Fruit fly (Drosophila melanogaster): ENCODE results near the gene CG11670.

Gene CG11670

dm6 chr3R:13009595-13009994 is 32.3 kb upstream of the CG11670 start, which contains the start of gene CG11656:
Gene CG11656, plus strand, starts transcription at chr3R:13009895.
- TF ChIP-seq toe (GFP tag; optimal IDR thresholded peaks at IDR 0.05) (no peak), Crg-1 (GFP tag; optimal IDR thresholded peaks at IDR 0.05) (no peak), CG1620 (GFP tag; optimal IDR thresholded peaks at IDR 0.05) (no peak), CG7045 (GFP tag; optimal IDR thresholded peaks at IDR 0.05) (no peak), Clk (GFP tag; optimal IDR thresholded peaks at IDR 0.05) (no peak), pad (GFP tag; optimal IDR thresholded peaks at IDR 0.05) (no peak), CG7101 (tag; optimal IDR thresholded peaks at IDR 0.05) (no peak), CG33017 (tag; optimal IDR thresholded peaks at IDR 0.05) (no peak), tj (GFP tag; optimal IDR thresholded peaks at IDR 0.05) (no peak), CG11617 (GFP tag; optimal IDR thresholded peaks at IDR 0.05) (no peak), CG5204 (GFP tag; optimal IDR thresholded peaks at IDR 0.05) (no peak), cic (GFP tag; optimal IDR thresholded peaks at IDR 0.05) (no peak), cnc (optimal IDR thresholded peaks at IDR 0.05) (no peak), CG14711 (tag; optimal IDR thresholded peaks at IDR 0.05) (no peak), bab1 (GFP tag; optimal IDR thresholded peaks at IDR 0.05) (no peak), Hr96 (GFP tag; optimal IDR thresholded peaks at IDR 0.05) (no peak), Mnt (GFP tag; optimal IDR thresholded peaks at IDR 0.05) (no peak)

DNA sequence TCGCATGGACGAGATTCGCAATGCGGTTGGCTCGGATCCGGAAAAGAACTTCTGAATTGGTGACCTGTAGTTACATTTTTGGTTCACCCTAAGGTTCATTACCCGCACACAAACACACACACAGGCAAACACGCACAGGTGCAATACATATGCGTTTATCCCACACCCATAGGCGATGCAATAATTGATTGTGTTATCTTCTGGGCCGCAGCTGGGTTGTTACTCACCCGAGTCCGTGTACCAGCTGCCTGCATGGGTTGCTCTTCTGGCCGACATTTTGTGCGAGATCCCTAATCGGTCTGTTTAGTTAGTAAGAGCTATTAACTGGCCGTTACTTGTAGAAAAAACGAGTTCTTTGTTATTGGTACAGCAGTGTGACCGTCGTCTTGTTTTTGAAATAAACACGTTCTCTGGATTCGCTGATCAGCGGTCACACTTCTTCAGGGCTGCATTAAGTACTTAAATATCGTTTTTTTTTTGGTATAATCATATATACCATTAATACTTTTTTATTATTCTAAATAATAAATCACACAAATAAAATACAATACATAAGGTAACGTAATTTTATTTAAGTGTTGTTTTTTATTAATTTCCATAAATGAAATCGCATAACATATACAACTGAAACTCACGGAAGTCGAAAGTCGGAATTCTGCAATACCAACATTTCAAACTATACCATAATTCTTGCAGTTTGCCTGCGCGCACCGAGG is 30.8 kb upstream of the CG11670 start, which contains the start of gene CG8031:
Gene CG8031, minus strand, starts transcription at position 406 of the 716 bp plus-strand sequence.
- TF ChIP-seq Mnt (GFP tag; optimal IDR thresholded peaks at IDR 0.05) (peak; percentile 51), CG7101 (tag; optimal IDR thresholded peaks at IDR 0.05) (peak; percentile 53), CG33017 (tag; optimal IDR thresholded peaks at IDR 0.05) (no peak), bab1 (GFP tag; optimal IDR thresholded peaks at IDR 0.05) (peak; percentile 21)

dm6 chr3R:13011621-13011963 is 30.3 kb upstream of the CG11670 start, which contains the start of gene CtBP:
Gene CtBP, plus strand, starts transcription at chr3R:13011649.
- TF ChIP-seq kay (GFP tag; ENCODE audit: borderline replicate concordance) (no peak), tj (GFP tag; optimal IDR thresholded peaks at IDR 0.05) (no peak), CG12768 (GFP tag; optimal IDR thresholded peaks at IDR 0.05) (no peak), Mnt (GFP tag; optimal IDR thresholded peaks at IDR 0.05) (no peak), CG7101 (tag; optimal IDR thresholded peaks at IDR 0.05) (no peak), toe (GFP tag; optimal IDR thresholded peaks at IDR 0.05) (no peak), Crg-1 (GFP tag; optimal IDR thresholded peaks at IDR 0.05) (no peak), bab1 (GFP tag; optimal IDR thresholded peaks at IDR 0.05) (no peak), CG14711 (tag; optimal IDR thresholded peaks at IDR 0.05) (no peak), CG33017 (tag; optimal IDR thresholded peaks at IDR 0.05) (no peak), CG7045 (GFP tag; optimal IDR thresholded peaks at IDR 0.05) (no peak), CG5204 (GFP tag; optimal IDR thresholded peaks at IDR 0.05) (no peak), ovo (GFP tag; optimal IDR thresholded peaks at IDR 0.05) (no peak), CG1620 (GFP tag; optimal IDR thresholded peaks at IDR 0.05) (no peak), cnc (optimal IDR thresholded peaks at IDR 0.05) (no peak)

DNA sequence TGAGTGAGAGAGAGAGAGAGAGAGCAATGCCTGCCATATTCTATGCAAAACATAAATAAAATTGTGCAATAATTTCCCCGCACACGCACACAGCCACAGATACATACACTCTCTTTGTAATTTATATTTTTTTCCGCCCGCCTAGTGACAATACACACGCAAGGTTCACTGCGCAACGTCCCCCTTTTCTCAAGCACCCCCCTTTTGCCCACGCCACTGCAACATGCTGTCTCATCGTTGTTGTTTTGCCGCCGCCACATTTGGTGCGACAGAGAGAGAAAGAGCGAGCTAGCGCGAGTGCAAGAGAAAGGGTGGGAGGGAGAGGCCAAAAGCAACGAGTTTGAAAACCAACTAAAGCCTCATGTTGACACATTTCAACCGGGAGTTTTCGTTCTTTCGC is 29.5 kb upstream of the CG11670 start:
- TF ChIP-seq Clk (GFP tag; optimal IDR thresholded peaks at IDR 0.05) (peak; percentile 30), bab1 (GFP tag; optimal IDR thresholded peaks at IDR 0.05) (peak; percentile 6), CG5204 (GFP tag; optimal IDR thresholded peaks at IDR 0.05) (no peak), kay (GFP tag; ENCODE audit: borderline replicate concordance) (no peak), toe (GFP tag; optimal IDR thresholded peaks at IDR 0.05) (peak; percentile 37), cnc (optimal IDR thresholded peaks at IDR 0.05) (peak; percentile 91 to 95), Mnt (GFP tag; optimal IDR thresholded peaks at IDR 0.05) (peak; percentile 84), cic (GFP tag; optimal IDR thresholded peaks at IDR 0.05) (peak; percentile 83), CG11617 (GFP tag; optimal IDR thresholded peaks at IDR 0.05) (peak; percentile 65), Hr96 (GFP tag; optimal IDR thresholded peaks at IDR 0.05) (peak; percentile 72), pad (GFP tag; optimal IDR thresholded peaks at IDR 0.05) (peak; percentile 87), Crg-1 (GFP tag; optimal IDR thresholded peaks at IDR 0.05) (peak; percentile 63), CG12768 (GFP tag; optimal IDR thresholded peaks at IDR 0.05) (peak; percentile 80), CG14711 (tag; optimal IDR thresholded peaks at IDR 0.05) (peak; percentile 63), CG7101 (tag; optimal IDR thresholded peaks at IDR 0.05) (peak; percentile 62), CG7045 (GFP tag; optimal IDR thresholded peaks at IDR 0.05) (peak; percentile 34), ovo (GFP tag; optimal IDR thresholded peaks at IDR 0.05) (peak; percentile 48), CG33017 (tag; optimal IDR thresholded peaks at IDR 0.05) (peak; percentile 42), CG1620 (GFP tag; optimal IDR thresholded peaks at IDR 0.05) (peak; percentile 71), tj (GFP tag; optimal IDR thresholded peaks at IDR 0.05) (peak; percentile 80)

DNA sequence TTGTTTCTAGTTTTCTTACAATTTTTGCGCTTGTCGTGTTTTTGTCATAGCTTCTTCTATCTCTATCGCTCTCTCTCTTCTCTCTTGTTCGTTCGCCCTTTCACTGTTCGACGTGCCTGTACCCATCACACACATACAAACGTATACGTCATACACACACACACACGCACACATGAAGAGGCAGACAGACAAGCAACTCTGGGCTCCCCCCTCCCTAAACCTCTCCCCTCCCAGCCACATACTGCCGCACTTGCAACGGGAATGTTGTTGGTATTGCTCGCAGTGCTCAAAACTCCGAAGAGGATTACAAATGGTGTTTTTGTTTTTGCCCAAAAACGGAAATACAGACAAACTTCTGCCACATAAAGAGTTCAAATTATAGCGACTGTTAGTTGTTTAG is 28.9 kb upstream of the CG11670 start:
- no peak for TF ChIP-seq Clk (GFP tag; optimal IDR thresholded peaks at IDR 0.05)
- peak; percentile 43 for TF ChIP-seq pad (GFP tag; optimal IDR thresholded peaks at IDR 0.05)

dm6 chr3R:13014168-13014881 is 27.5 kb upstream of the CG11670 start:
- TF ChIP-seq CG14711 (tag; optimal IDR thresholded peaks at IDR 0.05) (peak; percentile 23), CG1620 (GFP tag; optimal IDR thresholded peaks at IDR 0.05) (no peak), kay (GFP tag; ENCODE audit: borderline replicate concordance) (peak; percentile 89), CG33017 (tag; optimal IDR thresholded peaks at IDR 0.05) (no peak), tj (GFP tag; optimal IDR thresholded peaks at IDR 0.05) (peak; percentile 96)

All from whole organism, adult.